Worm (Caenorhabditis elegans) whole organism, late embryonic: Measurements from ENCODE around the gene W09G10.9.

ENCODE experiments used
- fkh-6 ChIP-seq: sonication (generic microtip); optimal IDR thresholded peaks from 2 replicates; lab custom pipeline; 2016; ENCODE audit warnings: missing genetic modification characterization, missing compliant biosample characterization
- lin-11 ChIP-seq: fragments of 200-800 bp; sonication (Bioruptor generic); optimal IDR thresholded peaks from 2 replicates; lab custom pipeline; 2018; ENCODE audit warnings: mild to moderate bottlenecking, missing genetic modification characterization, missing compliant biosample characterization

DNA sequence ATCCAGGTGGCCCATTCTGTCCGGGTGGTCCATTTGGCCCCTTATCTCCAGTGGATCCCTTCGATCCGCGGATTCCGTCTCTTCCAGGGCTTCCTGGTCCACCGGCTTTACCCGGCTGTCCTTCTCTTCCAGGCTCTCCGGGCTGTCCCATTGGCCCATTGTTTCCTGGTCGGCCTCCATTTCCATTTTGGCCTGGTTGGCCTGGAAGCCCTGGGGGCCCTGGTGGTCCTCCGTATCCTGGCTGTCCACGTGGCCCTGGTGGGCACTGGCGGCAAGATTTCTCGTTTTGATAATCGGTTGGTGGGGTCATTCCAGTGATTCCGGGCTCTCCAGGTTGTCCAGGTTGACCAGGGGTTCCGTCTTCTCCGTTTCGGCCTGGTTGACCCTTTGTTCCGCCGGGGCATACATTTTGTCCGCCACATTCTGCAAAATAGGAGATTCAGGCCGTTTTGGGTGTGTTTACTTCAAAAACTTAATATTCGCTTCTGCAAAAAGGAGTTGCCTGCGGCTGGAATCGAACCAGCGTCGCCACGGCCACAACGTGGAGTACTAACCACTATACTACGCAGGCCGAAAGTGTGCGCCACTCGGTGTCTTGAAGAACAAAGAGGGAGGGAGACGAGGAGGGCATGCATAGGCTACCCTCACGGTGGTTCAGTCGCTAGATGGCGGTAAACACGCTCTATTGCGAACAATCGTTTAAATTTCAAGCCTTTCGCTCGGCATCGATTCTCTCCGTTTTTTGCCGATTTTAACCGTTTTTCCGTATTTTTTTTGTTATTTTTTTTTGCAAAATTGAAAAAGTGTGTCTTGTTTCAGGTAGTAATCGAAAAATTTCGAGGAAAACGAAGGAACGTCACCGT is at the start of gene W09G10.9:
- peak; percentile 66 for TF ChIP-seq fkh-6 (tag; lab: Kevin White, UChicago)
- TF ChIP-seq lin-11 (tag; lab: Kevin White, UChicago): peak; percentile 79
